Worm (Caenorhabditis elegans): ENCODE results near the gene W10G11.19.

DNA sequence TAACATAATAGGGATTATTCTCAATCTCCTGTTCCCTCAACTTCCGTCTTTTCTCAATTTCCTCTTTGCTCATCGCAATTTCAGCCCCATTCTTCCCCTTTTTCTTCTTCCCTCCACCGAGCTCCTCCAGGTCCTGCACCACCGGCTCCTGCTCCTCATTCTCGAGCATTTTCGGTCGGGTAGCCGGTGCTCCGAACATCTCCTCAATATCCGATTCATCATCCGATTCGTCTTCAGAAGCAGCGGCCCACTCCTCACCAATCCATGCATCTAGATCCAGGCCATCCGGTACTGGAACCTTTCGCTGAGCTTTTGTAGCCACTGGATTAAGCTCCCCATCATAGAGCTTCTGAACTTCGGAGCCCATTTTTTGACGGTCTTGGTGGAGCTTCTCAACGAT is 10.3 kb upstream of the W10G11.19 start:
- TF ChIP-seq lin-11 (tag; optimal IDR thresholded peaks at IDR 0.05) (no peak), sox-2 (GFP tag; IDR thresholded peaks at IDR 0.05) (no peak), ztf-16 (tag; optimal IDR thresholded peaks at IDR 0.05) (no peak), K09A11.1 (tag; optimal IDR thresholded peaks at IDR 0.05; ENCODE audit: insufficient read depth) (no peak)
